Worm (Caenorhabditis elegans): Measurements from ENCODE around the gene K09E2.3.

The K09E2.3 gene

ce11 chrX:8672760-8673159 lies at the start of gene K09E2.3, which contains the start of gene K09E2.2:
K09E2.3 (plus strand) TSS chrX:8673084.
K09E2.2 (plus strand) TSS chrX:8673060.
- no peak for TF ChIP-seq flt-1 (GFP tag; IDR thresholded peaks at IDR 0.05)
- no peak for TF ChIP-seq ztf-29 (GFP tag; IDR thresholded peaks at IDR 0.05)
- TF ChIP-seq ztf-23 (GFP tag; IDR thresholded peaks at IDR 0.05): no peak
- TF ChIP-seq T22C8.4 (GFP tag; IDR thresholded peaks at IDR 0.05): no peak
- TF ChIP-seq med-1 (GFP tag; optimal IDR thresholded peaks at IDR 0.05; ENCODE audit: insufficient read depth): no peak
- TF ChIP-seq cog-1 (tag; optimal IDR thresholded peaks at IDR 0.05): no peak
- TF ChIP-seq ref-1 (GFP tag; conservative IDR thresholded peaks at IDR 0.05): no peak
- no peak for TF ChIP-seq tab-1 (GFP tag; IDR thresholded peaks at IDR 0.05)
- no peak for TF ChIP-seq klf-2 (GFP tag; conservative IDR thresholded peaks at IDR 0.05)

- TF ChIP-seq ztf-29 (GFP tag; IDR thresholded peaks at IDR 0.05) (0 out of 2 replicates have a peak, but pooled peaks have one; percentile 31), tab-1 (GFP tag; IDR thresholded peaks at IDR 0.05) (no peak), cog-1 (tag; optimal IDR thresholded peaks at IDR 0.05) (no peak), klf-2 (GFP tag; conservative IDR thresholded peaks at IDR 0.05) (no peak)
These were observed 48.9 kb upstream of the K09E2.3 start for ce11 chrX:8623840-8624591.

- TF ChIP-seq ref-1 (GFP tag; conservative IDR thresholded peaks at IDR 0.05) (no peak), cog-1 (tag; optimal IDR thresholded peaks at IDR 0.05) (no peak), T22C8.4 (GFP tag; IDR thresholded peaks at IDR 0.05) (no peak), klf-2 (GFP tag; conservative IDR thresholded peaks at IDR 0.05) (no peak), ztf-23 (GFP tag; IDR thresholded peaks at IDR 0.05) (no peak), med-1 (GFP tag; optimal IDR thresholded peaks at IDR 0.05; ENCODE audit: insufficient read depth) (no peak), tab-1 (GFP tag; IDR thresholded peaks at IDR 0.05) (no peak), ztf-29 (GFP tag; IDR thresholded peaks at IDR 0.05) (no peak), flt-1 (GFP tag; IDR thresholded peaks at IDR 0.05) (no peak)
These were observed 47.8 kb upstream of the K09E2.3 start, which contains the start of gene K01A12.3 for ce11 chrX:8625090-8625489. K01A12.3 (minus strand) TSS chrX:8625190.

- TF ChIP-seq ztf-23 (GFP tag; IDR thresholded peaks at IDR 0.05) (no peak; the same call in 1 of the 2 replicates), med-1 (GFP tag; optimal IDR thresholded peaks at IDR 0.05; ENCODE audit: insufficient read depth) (peak; percentile 43), flt-1 (GFP tag; IDR thresholded peaks at IDR 0.05) (peak; percentile 91), klf-2 (GFP tag; conservative IDR thresholded peaks at IDR 0.05) (peak; percentile 69), ref-1 (GFP tag; conservative IDR thresholded peaks at IDR 0.05) (peak; percentile 64), cog-1 (tag; optimal IDR thresholded peaks at IDR 0.05) (no peak), tab-1 (GFP tag; IDR thresholded peaks at IDR 0.05) (peak; percentile 83), ztf-29 (GFP tag; IDR thresholded peaks at IDR 0.05) (no peak), T22C8.4 (GFP tag; IDR thresholded peaks at IDR 0.05) (no peak; the same call in none of the 2 replicates)
These were observed 34.2 kb upstream of the K09E2.3 start for ce11 chrX:8638679-8639184.

- TF ChIP-seq flt-1 (GFP tag; IDR thresholded peaks at IDR 0.05): 0 out of 2 replicates have a peak, but pooled peaks have one; percentile 39
- TF ChIP-seq ref-1 (GFP tag; conservative IDR thresholded peaks at IDR 0.05): no peak
- 0 out of 2 replicates have a peak, but pooled peaks have one; percentile 31 for TF ChIP-seq tab-1 (GFP tag; IDR thresholded peaks at IDR 0.05)
These were observed 32.2 kb upstream of the K09E2.3 start for ce11 chrX:8640654-8641053.

- TF ChIP-seq med-1 (GFP tag; optimal IDR thresholded peaks at IDR 0.05; ENCODE audit: insufficient read depth): no peak
- TF ChIP-seq ztf-29 (GFP tag; IDR thresholded peaks at IDR 0.05): no peak
- no peak for TF ChIP-seq T22C8.4 (GFP tag; IDR thresholded peaks at IDR 0.05)
- no peak for TF ChIP-seq ref-1 (GFP tag; conservative IDR thresholded peaks at IDR 0.05)
These were observed 29.1 kb upstream of the K09E2.3 start, which contains the start of gene stg-2 for ce11 chrX:8643817-8644216. stg-2 (minus strand) TSS chrX:8643917.

ce11 chrX:8646287-8646686 lies 26.6 kb upstream of the K09E2.3 start:
- TF ChIP-seq cog-1 (tag; optimal IDR thresholded peaks at IDR 0.05) (peak; percentile 68), ztf-29 (GFP tag; IDR thresholded peaks at IDR 0.05) (peak; percentile 80), ref-1 (GFP tag; conservative IDR thresholded peaks at IDR 0.05) (peak; percentile 83), tab-1 (GFP tag; IDR thresholded peaks at IDR 0.05) (peak; percentile 94), flt-1 (GFP tag; IDR thresholded peaks at IDR 0.05) (peak; percentile 95), med-1 (GFP tag; optimal IDR thresholded peaks at IDR 0.05; ENCODE audit: insufficient read depth) (peak; percentile 58), ztf-23 (GFP tag; IDR thresholded peaks at IDR 0.05) (peak; percentile 87), T22C8.4 (GFP tag; IDR thresholded peaks at IDR 0.05) (peak; percentile 85), klf-2 (GFP tag; conservative IDR thresholded peaks at IDR 0.05) (peak; percentile 72; the same call in 1 of the 2 replicates)

ce11 chrX:8646997-8647396 lies 25.9 kb upstream of the K09E2.3 start, which contains the start of gene F12D9.2:
F12D9.2 (minus strand) TSS chrX:8647097.
- no peak for TF ChIP-seq T22C8.4 (GFP tag; IDR thresholded peaks at IDR 0.05)
- TF ChIP-seq cog-1 (tag; optimal IDR thresholded peaks at IDR 0.05): no peak
- TF ChIP-seq ztf-23 (GFP tag; IDR thresholded peaks at IDR 0.05): no peak
- no peak for TF ChIP-seq tab-1 (GFP tag; IDR thresholded peaks at IDR 0.05)
- TF ChIP-seq klf-2 (GFP tag; conservative IDR thresholded peaks at IDR 0.05): no peak
- no peak for TF ChIP-seq ztf-29 (GFP tag; IDR thresholded peaks at IDR 0.05)
- TF ChIP-seq med-1 (GFP tag; optimal IDR thresholded peaks at IDR 0.05; ENCODE audit: insufficient read depth): no peak
- TF ChIP-seq ref-1 (GFP tag; conservative IDR thresholded peaks at IDR 0.05): no peak
- TF ChIP-seq flt-1 (GFP tag; IDR thresholded peaks at IDR 0.05): no peak

- TF ChIP-seq tab-1 (GFP tag; IDR thresholded peaks at IDR 0.05): no peak
- TF ChIP-seq cog-1 (tag; optimal IDR thresholded peaks at IDR 0.05): no peak
- no peak for TF ChIP-seq ref-1 (GFP tag; conservative IDR thresholded peaks at IDR 0.05)
- no peak for TF ChIP-seq klf-2 (GFP tag; conservative IDR thresholded peaks at IDR 0.05)
- no peak for TF ChIP-seq flt-1 (GFP tag; IDR thresholded peaks at IDR 0.05)
- no peak for TF ChIP-seq med-1 (GFP tag; optimal IDR thresholded peaks at IDR 0.05; ENCODE audit: insufficient read depth)
- TF ChIP-seq T22C8.4 (GFP tag; IDR thresholded peaks at IDR 0.05): no peak
- no peak for TF ChIP-seq ztf-29 (GFP tag; IDR thresholded peaks at IDR 0.05)
- TF ChIP-seq ztf-23 (GFP tag; IDR thresholded peaks at IDR 0.05): no peak
These were observed 24.3 kb upstream of the K09E2.3 start for ce11 chrX:8648582-8648981.
